Fruit fly (Drosophila melanogaster) whole organism, embryonic: ENCODE data around the gene CG6497.

Experiments used
- BtbVII ChIP-seq: fragments of 200-800 bp; sonication (Bioruptor generic); optimal IDR thresholded peaks from 3 replicates; lab custom pipeline; 2017; ENCODE audit warnings: missing biosample characterization, mild to moderate bottlenecking, missing genetic modification characterization
- Bteb2 ChIP-seq: fragments of 200-800 bp; sonication (Bioruptor generic); optimal IDR thresholded peaks from 2 replicates; lab custom pipeline; 2016; ENCODE audit warnings: missing biosample characterization, missing genetic modification characterization
- CG10147 ChIP-seq: fragments of 200-800 bp; sonication (Bioruptor generic); optimal IDR thresholded peaks from 2 replicates; lab custom pipeline; 2019; ENCODE audit warnings: missing biosample characterization, mild to moderate bottlenecking, missing genetic modification characterization, moderate library complexity
- CG13123 ChIP-seq: fragments of 200-800 bp; sonication (Bioruptor generic); optimal IDR thresholded peaks from 2 replicates; lab custom pipeline; 2016; ENCODE audit warnings: missing biosample characterization, missing genetic modification characterization
- CG13287 ChIP-seq: fragments of 200-800 bp; sonication (Bioruptor generic); IDR thresholded peaks from 2 replicates; pipeline ENCODE4 v1.3.6; 2022; ENCODE audit warnings: missing biosample characterization, missing genetic modification characterization; ENCODE audit not compliant: partially characterized antibody
- CG13296 ChIP-seq: fragments of 200-800 bp; sonication (Bioruptor generic); optimal IDR thresholded peaks from 3 replicates; lab custom pipeline; 2018; ENCODE audit warnings: missing biosample characterization, mild to moderate bottlenecking, missing genetic modification characterization
- CG13894 ChIP-seq: fragments of 200-800 bp; sonication (Bioruptor generic); optimal IDR thresholded peaks from 3 replicates; lab custom pipeline; 2018; ENCODE audit warnings: missing biosample characterization, mild to moderate bottlenecking, missing genetic modification characterization, moderate library complexity
- CG15073 ChIP-seq: fragments of 200-800 bp; sonication (Bioruptor generic); optimal IDR thresholded peaks from 2 replicates; lab custom pipeline; 2016; ENCODE audit warnings: missing biosample characterization, missing genetic modification characterization
- CG16813 ChIP-seq: fragments of 200-800 bp; sonication (Bioruptor generic); IDR thresholded peaks from 3 replicates; pipeline ENCODE4 v1.3.6; 2022; ENCODE audit warnings: missing biosample characterization, missing genetic modification characterization; ENCODE audit not compliant: partially characterized antibody
- CG17385 ChIP-seq: fragments of 200-800 bp; sonication (Bioruptor generic); optimal IDR thresholded peaks from 3 replicates; lab custom pipeline; 2018; ENCODE audit warnings: missing biosample characterization, mild to moderate bottlenecking, missing genetic modification characterization
- CG1792 ChIP-seq: fragments of 200-800 bp; sonication (Bioruptor generic); optimal IDR thresholded peaks from 2 replicates; lab custom pipeline; 2016; ENCODE audit warnings: missing biosample characterization, missing genetic modification characterization
- CG18262 ChIP-seq: fragments of 200-800 bp; optimal IDR thresholded peaks from 3 replicates; lab custom pipeline; 2019; ENCODE audit warnings: missing biosample characterization, mild to moderate bottlenecking, missing genetic modification characterization, moderate library complexity
- CG3281 ChIP-seq: fragments of 200-800 bp; sonication (Bioruptor generic); optimal IDR thresholded peaks from 3 replicates; lab custom pipeline; 2017; ENCODE audit warnings: missing biosample characterization, mild to moderate bottlenecking, missing genetic modification characterization
- CG34422 ChIP-seq: fragments of 200-800 bp; sonication (Bioruptor generic); IDR thresholded peaks from 3 replicates; pipeline ENCODE4 v1.3.6; 2022; ENCODE audit warnings: missing biosample characterization, missing genetic modification characterization
- CG42726 ChIP-seq: fragments of 200-800 bp; sonication (Bioruptor generic); IDR thresholded peaks from 2 replicates; pipeline ENCODE4 v1.3.6; 2022; ENCODE audit warnings: missing biosample characterization, missing genetic modification characterization; ENCODE audit not compliant: partially characterized antibody
- CG6254 ChIP-seq: fragments of 200-800 bp; sonication (Bioruptor generic); optimal IDR thresholded peaks from 3 replicates; lab custom pipeline; 2017; ENCODE audit warnings: mild to moderate bottlenecking, missing biosample characterization, missing genetic modification reagents, missing genetic modification characterization
- CG7271 ChIP-seq: fragments of 200-800 bp; sonication (Bioruptor generic); optimal IDR thresholded peaks from 2 replicates; lab custom pipeline; 2018; ENCODE audit warnings: missing biosample characterization, mild to moderate bottlenecking, missing genetic modification characterization, moderate library complexity
- CG9437 ChIP-seq: fragments of 200-800 bp; sonication (Bioruptor generic); optimal IDR thresholded peaks from 2 replicates; lab custom pipeline; 2018; ENCODE audit warnings: missing biosample characterization, mild to moderate bottlenecking, missing genetic modification characterization
- CG9876 ChIP-seq: fragments of 200-800 bp; sonication (Bioruptor generic); optimal IDR thresholded peaks from 2 replicates; lab custom pipeline; 2016; ENCODE audit warnings: missing biosample characterization, missing genetic modification characterization
- CG9932 ChIP-seq: fragments of 200-800 bp; sonication (Bioruptor generic); IDR thresholded peaks from 2 replicates; pipeline ENCODE4 v1.3.6; 2022; ENCODE audit warnings: missing biosample characterization, missing genetic modification characterization
- D19A ChIP-seq: fragments of 200-800 bp; optimal IDR thresholded peaks from 3 replicates; lab custom pipeline; 2019; ENCODE audit warnings: missing biosample characterization, mild to moderate bottlenecking, missing genetic modification characterization, moderate library complexity
- Dfd ChIP-seq, 2 experiments: fragments of >200 bp; optimal IDR thresholded peaks; 2 replicates each; lab custom pipeline; 2017; ENCODE audit warnings: missing biosample characterization in 2 of 2, missing genetic modification characterization in 2 of 2
- Dp ChIP-seq: fragments of 200-800 bp; sonication (Bioruptor generic); optimal IDR thresholded peaks from 2 replicates; lab custom pipeline; 2018; ENCODE audit warnings: missing biosample characterization, mild to moderate bottlenecking, missing genetic modification characterization, moderate library complexity
- Dref ChIP-seq: fragments of 200-800 bp; sonication (Bioruptor generic); IDR thresholded peaks from 2 replicates; pipeline ENCODE4 v1.3.6; 2022; ENCODE audit warnings: missing biosample characterization, missing genetic modification characterization
- Drgx ChIP-seq: fragments of 200-800 bp; sonication (Bioruptor generic); IDR thresholded peaks from 2 replicates; pipeline ENCODE4 v1.3.6; 2022; ENCODE audit warnings: missing biosample characterization, missing genetic modification characterization
- Elba2 ChIP-seq: fragments of 200-800 bp; sonication (Bioruptor generic); optimal IDR thresholded peaks from 3 replicates; lab custom pipeline; 2016; ENCODE audit warnings: missing biosample characterization, missing genetic modification characterization
- HLH3B ChIP-seq: fragments of 200-800 bp; sonication (Bioruptor generic); IDR thresholded peaks from 2 replicates; pipeline ENCODE4 v1.3.6; 2022; ENCODE audit warnings: missing biosample characterization, missing genetic modification characterization
- HLH4C ChIP-seq: fragments of 200-800 bp; sonication (Bioruptor generic); IDR thresholded peaks from 3 replicates; pipeline ENCODE4 v1.3.6; 2022; ENCODE audit warnings: missing biosample characterization, missing genetic modification characterization; ENCODE audit not compliant: partially characterized antibody
- Hsf ChIP-seq: fragments of 200-800 bp; sonication (Bioruptor generic); optimal IDR thresholded peaks from 3 replicates; lab custom pipeline; 2016; ENCODE audit warnings: missing biosample characterization, missing genetic modification characterization
- MBD-R2 ChIP-seq: fragments of 200-800 bp; sonication (Bioruptor generic); IDR thresholded peaks from 2 replicates; pipeline ENCODE4 v1.3.6; 2022; ENCODE audit warnings: missing biosample characterization, missing genetic modification characterization
- Side ChIP-seq: fragments of 200-800 bp; sonication (Bioruptor generic); optimal IDR thresholded peaks from 2 replicates; lab custom pipeline; 2016; ENCODE audit warnings: missing biosample characterization, missing genetic modification characterization
- Sin3A ChIP-seq: fragments of >200 bp; optimal IDR thresholded peaks from 2 replicates; lab custom pipeline; 2018
- Usf ChIP-seq: fragments of 200-800 bp; sonication (Bioruptor generic); optimal IDR thresholded peaks from 2 replicates; lab custom pipeline; 2017; ENCODE audit warnings: missing genotype, missing biosample characterization, missing genetic modification characterization
- abd-A ChIP-seq: fragments of 200-800 bp; sonication (Bioruptor generic); optimal IDR thresholded peaks from 3 replicates; lab custom pipeline; 2019; ENCODE audit warnings: missing biosample characterization, mild to moderate bottlenecking, missing genetic modification characterization, moderate library complexity
- ato ChIP-seq: fragments of 200-800 bp; sonication (Bioruptor generic); IDR thresholded peaks from 2 replicates; pipeline ENCODE4 v1.3.6; 2022; ENCODE audit warnings: missing biosample characterization, missing genetic modification characterization; ENCODE audit not compliant: partially characterized antibody
- btn ChIP-seq: fragments of 200-800 bp; sonication (Bioruptor generic); optimal IDR thresholded peaks from 2 replicates; lab custom pipeline; 2016; ENCODE audit warnings: missing biosample characterization, missing genetic modification characterization
- chn ChIP-seq: fragments of 200-800 bp; sonication (Bioruptor generic); optimal IDR thresholded peaks from 2 replicates; lab custom pipeline; 2016; ENCODE audit warnings: missing biosample characterization, missing genetic modification characterization
- fd3F ChIP-seq: fragments of 200-800 bp; sonication (Bioruptor generic); optimal IDR thresholded peaks from 2 replicates; lab custom pipeline; 2018; ENCODE audit warnings: missing biosample characterization, mild to moderate bottlenecking, missing genetic modification characterization, moderate library complexity
- insv ChIP-seq, 2 experiments: fragments of 200-800 bp; sonication (Bioruptor generic); optimal IDR thresholded peaks; 3 replicates each; lab custom pipeline; 2016 to 2018; ENCODE audit warnings: missing biosample characterization in 2 of 2, missing genetic modification characterization in 2 of 2
- mam ChIP-seq: fragments of 200-800 bp; sonication (Bioruptor generic); optimal IDR thresholded peaks from 3 replicates; lab custom pipeline; 2016; ENCODE audit warnings: missing biosample characterization, missing genetic modification characterization
- phol ChIP-seq: fragments of 200-800 bp; sonication (Bioruptor generic); optimal IDR thresholded peaks from 3 replicates; lab custom pipeline; 2018; ENCODE audit warnings: missing biosample characterization, mild to moderate bottlenecking, missing genetic modification characterization, moderate library complexity
- run ChIP-seq: fragments of 200-800 bp; sonication (Bioruptor generic); optimal IDR thresholded peaks from 3 replicates; lab custom pipeline; 2018; ENCODE audit warnings: missing biosample characterization, mild to moderate bottlenecking, missing genetic modification characterization
- sd ChIP-seq: fragments of 200-800 bp; sonication (Bioruptor generic); optimal IDR thresholded peaks from 3 replicates; lab custom pipeline; 2018; ENCODE audit warnings: missing biosample characterization, mild to moderate bottlenecking, missing genetic modification characterization, moderate library complexity
- sens-2 ChIP-seq: fragments of 200-800 bp; sonication (Bioruptor generic); IDR thresholded peaks from 2 replicates; pipeline ENCODE4 v1.3.6; 2022; ENCODE audit warnings: missing biosample characterization, missing genetic modification characterization
- slbo ChIP-seq: fragments of 200-800 bp; sonication (Bioruptor generic); IDR thresholded peaks from 2 replicates; pipeline ENCODE4 v1.3.6; 2022; ENCODE audit warnings: missing biosample characterization, missing genetic modification characterization
- so ChIP-seq: fragments of 200-800 bp; sonication (Bioruptor generic); IDR thresholded peaks from 3 replicates; pipeline ENCODE4 v1.3.6; 2022; ENCODE audit warnings: missing biosample characterization, missing genetic modification characterization
- sqz ChIP-seq: fragments of 200-800 bp; sonication (Bioruptor generic); optimal IDR thresholded peaks from 3 replicates; lab custom pipeline; 2018; ENCODE audit warnings: missing biosample characterization, mild to moderate bottlenecking, missing genetic modification characterization
- tgo ChIP-seq: fragments of 200-800 bp; sonication (Bioruptor generic); IDR thresholded peaks from 3 replicates; pipeline ENCODE4 v1.3.6; 2022; ENCODE audit warnings: missing biosample characterization, missing genetic modification characterization
- trem ChIP-seq: fragments of 200-800 bp; optimal IDR thresholded peaks from 3 replicates; lab custom pipeline; 2019; ENCODE audit warnings: missing biosample characterization, mild to moderate bottlenecking, missing genetic modification characterization, moderate library complexity
- unpg ChIP-seq: fragments of 200-800 bp; sonication (Bioruptor generic); optimal IDR thresholded peaks from 3 replicates; lab custom pipeline; 2018; ENCODE audit warnings: missing biosample characterization, mild to moderate bottlenecking, missing genetic modification characterization, moderate library complexity
- vfl ChIP-seq: fragments of 200-800 bp; sonication (Bioruptor generic); optimal IDR thresholded peaks from 2 replicates; lab custom pipeline; 2016; ENCODE audit warnings: missing biosample characterization, missing genetic modification characterization

Gene CG6497

DNA sequence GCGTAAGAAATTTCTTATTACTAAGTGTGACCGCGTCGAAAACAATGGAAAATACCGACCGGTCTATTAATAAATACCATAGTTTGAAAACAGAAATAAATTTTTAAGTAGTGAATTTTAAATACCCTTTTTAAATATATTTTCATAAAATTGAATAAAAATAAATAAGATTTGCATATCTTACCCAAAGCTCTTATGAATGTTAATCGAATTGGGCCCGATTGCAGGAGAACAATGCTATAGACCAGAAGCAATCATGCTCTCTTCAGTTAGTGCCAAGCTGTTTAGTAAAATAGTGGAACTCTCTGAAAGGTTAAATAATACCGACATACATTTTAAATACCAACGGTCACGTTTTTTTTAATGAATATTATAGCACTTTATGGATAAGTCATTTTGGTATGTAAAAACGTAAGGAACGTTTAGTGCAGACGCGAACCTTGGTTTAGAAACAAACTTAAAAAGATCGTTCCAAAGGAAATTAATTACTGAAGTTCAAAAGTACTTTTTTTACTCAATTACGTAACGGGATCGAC lies 11.6 kb downstream of the CG6497 start, which contains the start of gene Afg3l2:
Afg3l2 (minus strand) TSS at position 51 of the 536 bp plus-strand sequence.
- TF ChIP-seq CG9437 (GFP tag; lab: Kevin White, UChicago) (peak; percentile 99), CG10147 (GFP tag; lab: Kevin White, UChicago) (peak; percentile 70), CG3281 (GFP tag; lab: Kevin White, UChicago) (peak; percentile 69), slbo (peak; percentile 67), CG13287 (GFP tag; lab: Robert Waterston, UW) (no peak; the same call in 1 of the 2 replicates), CG13123 (no peak), Elba2 (GFP tag; lab: Kevin White, UChicago) (no peak), sqz (GFP tag; lab: Kevin White, UChicago) (peak; percentile 72), Sin3A (lab: Kevin White, UChicago) (no peak), MBD-R2 (GFP tag; lab: Robert Waterston, UW) (peak; percentile 46; the same call in 1 of the 2 replicates), CG1792 (no peak), BtbVII (GFP tag; lab: Kevin White, UChicago) (peak; percentile 34), tgo (peak; percentile 84), CG17385 (GFP tag; lab: Kevin White, UChicago) (no peak), Bteb2 (GFP tag; lab: Kevin White, UChicago) (no peak), CG13296 (GFP tag; lab: Kevin White, UChicago) (no peak), CG6254 (peak; percentile 21), vfl (GFP tag; lab: Kevin White, UChicago) (no peak), CG18262 (tag; lab: Kevin White, UChicago) (peak; percentile 79), Usf (GFP tag; lab: Kevin White, UChicago) (no peak), HLH4C (GFP tag; lab: Robert Waterston, UW) (no peak), CG34422 (GFP tag; lab: Robert Waterston, UW) (peak; percentile 84), ato (GFP tag; lab: Robert Waterston, UW) (no peak), trem (tag; lab: Kevin White, UChicago) (peak; percentile 66), Dp (GFP tag; lab: Kevin White, UChicago) (peak; percentile 8), CG16813 (no peak), Side (GFP tag; lab: Kevin White, UChicago) (no peak), fd3F (GFP tag; lab: Kevin White, UChicago) (no peak), mam (GFP tag; lab: Kevin White, UChicago) (no peak), insv (GFP tag; optimal IDR thresholded peaks at IDR 0.05; lab: Kevin White, UChicago) (peak in 1 of 2 experiments; percentile 3), CG9876 (GFP tag; lab: Kevin White, UChicago) (no peak), unpg (GFP tag; lab: Kevin White, UChicago) (peak; percentile 77), sd (tag; lab: Kevin White, UChicago) (no peak), btn (GFP tag; lab: Kevin White, UChicago) (no peak), Hsf (GFP tag; lab: Kevin White, UChicago) (peak; percentile 30), CG7271 (no peak), HLH3B (GFP tag; lab: Robert Waterston, UW) (no peak; the same call in 1 of the 2 replicates), CG15073 (GFP tag; lab: Kevin White, UChicago) (no peak), D19A (tag; lab: Kevin White, UChicago) (peak; percentile 100), sens-2 (GFP tag; lab: Robert Waterston, UW) (no peak), Dfd (GFP tag; optimal IDR thresholded peaks at IDR 0.05; lab: Kevin White, UChicago) (no peak), so (no peak), Dref (GFP tag; lab: Robert Waterston, UW) (no peak), run (tag; lab: Kevin White, UChicago) (no peak), CG42726 (GFP tag; lab: Robert Waterston, UW) (no peak), chn (GFP tag; lab: Kevin White, UChicago) (peak; percentile 24), phol (tag; lab: Kevin White, UChicago) (peak; percentile 79), CG13894 (tag; lab: Kevin White, UChicago) (no peak), CG9932 (peak; percentile 53), Drgx (GFP tag; lab: Robert Waterston, UW) (peak; percentile 55), abd-A (tag; lab: Kevin White, UChicago) (no peak)
